Fruit fly (Drosophila melanogaster) whole organism, adult: ENCODE results near the gene eIF4A.

Source experiments
- CG11617 ChIP-seq: fragments of 200-800 bp; sonication (Bioruptor generic); optimal IDR thresholded peaks from 2 replicates; lab custom pipeline; 2017; ENCODE audit warnings: mild to moderate bottlenecking, missing biosample characterization, missing genetic modification reagents, missing genetic modification characterization
- CG1620 ChIP-seq: fragments of 200-800 bp; sonication (Bioruptor generic); optimal IDR thresholded peaks from 2 replicates; lab custom pipeline; 2016; ENCODE audit warnings: missing biosample characterization, missing genetic modification characterization
- CG5204 ChIP-seq: fragments of 200-800 bp; sonication (Bioruptor generic); optimal IDR thresholded peaks from 2 replicates; lab custom pipeline; 2016; ENCODE audit warnings: missing biosample characterization, missing genetic modification characterization
- CG7101 ChIP-seq: fragments of 200-800 bp; sonication (Bioruptor generic); optimal IDR thresholded peaks from 2 replicates; lab custom pipeline; 2018; ENCODE audit warnings: missing biosample characterization, mild to moderate bottlenecking, missing genetic modification characterization, moderate library complexity
- kay ChIP-seq: fragments of 200-800 bp; sonication (Bioruptor generic); peaks from one replicate; lab custom pipeline; 2016; ENCODE audit warnings: missing biosample characterization, missing genetic modification characterization, borderline replicate concordance
- ovo ChIP-seq: fragments of 200-800 bp; sonication (Bioruptor generic); optimal IDR thresholded peaks from 2 replicates; lab custom pipeline; 2016; ENCODE audit warnings: missing biosample characterization, missing genetic modification characterization
- pad ChIP-seq: fragments of 200-800 bp; sonication (Bioruptor generic); optimal IDR thresholded peaks from 3 replicates; lab custom pipeline; 2017; ENCODE audit warnings: missing biosample characterization, missing genetic modification characterization, mild to moderate bottlenecking, moderate library complexity, missing genetic modification reagents

DNA sequence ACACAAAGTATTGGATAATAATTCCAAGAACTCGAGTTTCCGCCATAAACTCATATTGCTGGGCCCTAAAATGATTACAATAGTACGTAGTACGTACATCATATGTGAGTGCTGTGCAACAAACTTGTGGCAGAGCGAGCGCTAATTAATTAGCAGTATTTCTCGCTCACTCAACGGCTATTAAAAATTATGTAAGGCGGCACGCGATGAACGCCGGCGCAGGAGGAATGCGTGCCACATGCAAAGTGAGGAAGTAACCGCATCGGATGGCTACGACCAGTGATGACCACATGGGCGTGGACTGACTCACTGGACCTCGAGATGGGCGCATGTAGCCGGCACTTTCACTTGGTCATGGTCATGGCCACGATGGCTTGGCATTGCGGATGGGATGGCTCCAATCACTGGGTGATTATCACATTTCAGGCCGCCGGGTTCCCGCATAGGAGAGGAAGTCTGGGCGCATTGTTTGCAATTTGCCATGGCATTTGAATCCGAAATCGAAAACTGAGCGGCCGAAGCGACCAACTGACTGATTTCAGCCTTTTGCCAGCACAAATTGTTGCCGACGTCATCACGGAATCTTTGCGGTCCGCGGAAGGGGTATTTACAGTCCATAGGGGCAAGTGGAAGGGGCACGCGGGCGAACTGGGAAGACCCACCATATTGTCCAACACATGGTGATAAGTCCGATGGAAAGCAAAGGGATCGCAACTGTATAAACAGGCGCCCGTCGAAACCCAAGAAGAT is 20.2 kb upstream of the eIF4A start:
- no peak for TF ChIP-seq kay (GFP tag; lab: Kevin White, UChicago)
- TF ChIP-seq CG7101 (tag; lab: Kevin White, UChicago) = no peak
- TF ChIP-seq pad = no peak
- TF ChIP-seq CG11617 = no peak
- no peak for TF ChIP-seq ovo (GFP tag; lab: Kevin White, UChicago)
- no peak for TF ChIP-seq CG5204 (GFP tag; lab: Kevin White, UChicago)
- TF ChIP-seq CG1620 (GFP tag; lab: Kevin White, UChicago) = no peak
